Worm (Caenorhabditis elegans): ENCODE results near the gene toc-1.

DNA sequence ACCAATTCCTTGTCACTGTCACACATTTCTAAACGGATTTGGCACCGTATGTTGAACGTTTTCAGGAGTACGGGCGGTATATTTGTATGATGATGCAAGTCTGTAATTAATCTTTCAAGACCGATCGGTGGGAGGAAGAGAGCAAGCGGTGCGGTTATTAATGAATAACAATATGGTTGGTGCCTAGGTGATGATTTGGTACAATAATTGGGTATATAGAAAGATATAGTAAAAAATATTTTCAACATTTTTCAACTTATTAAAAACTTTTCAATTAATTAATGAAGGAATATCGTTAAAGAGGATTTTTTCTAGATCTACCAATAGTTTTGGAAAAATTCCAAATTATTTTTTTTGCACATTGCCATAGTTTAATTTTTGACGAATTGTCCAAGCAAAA lies 30.5 kb upstream of the toc-1 start, which contains the start of gene cnd-1:
- no peak for TF ChIP-seq tbx-2 (tag; optimal IDR thresholded peaks at IDR 0.05)
- TF ChIP-seq fos-1 (tag; optimal IDR thresholded peaks at IDR 0.05) = no peak
- no peak for TF ChIP-seq mdl-1 (tag; optimal IDR thresholded peaks at IDR 0.05)
- no peak for TF ChIP-seq fkh-10 (GFP tag; optimal IDR thresholded peaks at IDR 0.05)
- no peak for TF ChIP-seq mml-1 (tag; optimal IDR thresholded peaks at IDR 0.05)
- TF ChIP-seq unc-39 (tag; optimal IDR thresholded peaks at IDR 0.05) = no peak
- TF ChIP-seq hmg-11 (tag; optimal IDR thresholded peaks at IDR 0.05) = no peak
- TF ChIP-seq nhr-76 (tag; optimal IDR thresholded peaks at IDR 0.05) = no peak
- no peak for TF ChIP-seq nhr-11 (tag; optimal IDR thresholded peaks at IDR 0.05)
- no peak for TF ChIP-seq jun-1 (tag; optimal IDR thresholded peaks at IDR 0.05)
- no peak for TF ChIP-seq lin-15B (tag; optimal IDR thresholded peaks at IDR 0.05)
- no peak for TF ChIP-seq zag-1 (tag; optimal IDR thresholded peaks at IDR 0.05)
